Fruit fly (Drosophila melanogaster): ENCODE data around the gene CG33223.

Gene CG33223

DNA sequence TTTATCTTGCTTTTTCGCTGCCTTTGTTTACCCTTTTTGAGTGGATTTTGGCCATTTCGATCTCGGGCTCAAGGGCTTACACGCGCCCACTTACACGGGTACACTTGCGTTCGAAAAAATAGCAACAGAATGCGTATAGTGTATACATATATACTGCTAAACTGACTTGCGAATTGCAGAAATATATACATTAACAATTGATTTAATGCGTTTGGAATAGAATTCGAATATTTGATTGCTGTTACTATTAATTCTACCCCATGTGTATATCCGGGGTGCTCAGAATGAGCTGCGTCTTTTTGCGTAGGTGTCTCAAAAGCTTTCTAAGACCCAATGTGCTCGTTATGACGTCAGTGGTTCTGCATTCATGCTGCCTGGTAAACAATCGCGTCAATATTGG lies 9.8 kb upstream of the CG33223 start (continued):
- TF ChIP-seq Antp (GFP tag; optimal IDR thresholded peaks at IDR 0.05) (no peak), az2 (GFP tag; optimal IDR thresholded peaks at IDR 0.05) (no peak), peb (GFP tag; IDR thresholded peaks at IDR 0.05) (no peak), Hey (tag; optimal IDR thresholded peaks at IDR 0.05) (peak; percentile 48), CG10209 (GFP tag; optimal IDR thresholded peaks at IDR 0.05) (peak; percentile 22), Oaz (GFP tag; IDR thresholded peaks at IDR 0.05) (no peak; the same call in 1 of the 2 replicates), ab (GFP tag; optimal IDR thresholded peaks at IDR 0.05) (no peak), sqz (GFP tag; optimal IDR thresholded peaks at IDR 0.05) (no peak), hb (GFP tag; IDR thresholded peaks at IDR 0.05; ENCODE audit: partially characterized antibody) (no peak), Hr78 (GFP tag; optimal IDR thresholded peaks at IDR 0.05) (no peak), Myb (GFP tag; optimal IDR thresholded peaks at IDR 0.05) (peak; percentile 7), HLH3B (GFP tag; IDR thresholded peaks at IDR 0.05) (peak; percentile 16; the same call in 1 of the 2 replicates), pb (GFP tag; optimal IDR thresholded peaks at IDR 0.05) (no peak), HLHmδ (GFP tag; optimal IDR thresholded peaks at IDR 0.05) (no peak), CG31388 (GFP tag; optimal IDR thresholded peaks at IDR 0.05) (no peak), CG17186 (GFP tag; optimal IDR thresholded peaks at IDR 0.05) (no peak), CG17328 (GFP tag; IDR thresholded peaks at IDR 0.05) (peak; percentile 29; the same call in 1 of the 2 replicates), Hr51 (GFP tag; optimal IDR thresholded peaks at IDR 0.05) (peak in 1 of 2 experiments; percentile 48), ind (GFP tag; optimal IDR thresholded peaks at IDR 0.05) (peak; percentile 43), CG4424 (GFP tag; optimal IDR thresholded peaks at IDR 0.05) (no peak), CG18011 (GFP tag; optimal IDR thresholded peaks at IDR 0.05) (no peak), CG14014 (GFP tag; IDR thresholded peaks at IDR 0.05) (peak; percentile 47; the same call in 1 of the 2 replicates), trh (GFP tag; optimal IDR thresholded peaks at IDR 0.05) (no peak), nau (GFP tag; optimal IDR thresholded peaks at IDR 0.05) (peak; percentile 21), CG12155 (GFP tag; optimal IDR thresholded peaks at IDR 0.05) (no peak), CG17912 (GFP tag; optimal IDR thresholded peaks at IDR 0.05) (no peak), inv (GFP tag; IDR thresholded peaks at IDR 0.05; ENCODE audit: partially characterized antibody) (no peak), CG1792 (GFP tag; optimal IDR thresholded peaks at IDR 0.05) (no peak), Sry-β (GFP tag; optimal IDR thresholded peaks at IDR 0.05) (no peak), vnd (GFP tag; IDR thresholded peaks at IDR 0.05; ENCODE audit: partially characterized antibody) (no peak), croc (GFP tag; conservative IDR thresholded peaks at IDR 0.05) (no peak), kni (GFP tag; optimal IDR thresholded peaks at IDR 0.05) (no peak), grau (tag; optimal IDR thresholded peaks at IDR 0.05) (peak; percentile 35), ara (GFP tag; IDR thresholded peaks at IDR 0.05) (peak; percentile 40; the same call in 1 of the 2 replicates), CG7271 (tag; optimal IDR thresholded peaks at IDR 0.05) (no peak), Hsf (GFP tag; optimal IDR thresholded peaks at IDR 0.05) (peak; percentile 39), Ptx1 (GFP tag; IDR thresholded peaks at IDR 0.05) (peak; percentile 52), CG15011 (GFP tag; optimal IDR thresholded peaks at IDR 0.05) (peak; percentile 29), CkIIα-i1 (GFP tag; IDR thresholded peaks at IDR 0.05) (0 out of 2 replicates have a peak, but pooled peaks have one; percentile 5), CHES-1-like (GFP tag; optimal IDR thresholded peaks at IDR 0.05) (peak; percentile 20), CG4854 (GFP tag; optimal IDR thresholded peaks at IDR 0.05) (no peak), NK7.1 (GFP tag; optimal IDR thresholded peaks at IDR 0.05) (peak; percentile 12), fd3F (GFP tag; optimal IDR thresholded peaks at IDR 0.05) (peak; percentile 31), crc (GFP tag; optimal IDR thresholded peaks at IDR 0.05) (no peak), usp (GFP tag; optimal IDR thresholded peaks at IDR 0.05) (no peak), sr (GFP tag; IDR thresholded peaks at IDR 0.05) (0 out of 3 replicates have a peak, but pooled peaks have one; percentile 26), HHEX (GFP tag; optimal IDR thresholded peaks at IDR 0.05) (peak; percentile 20), CG10366 (GFP tag; IDR thresholded peaks at IDR 0.05) (peak; percentile 48), Xbp1 (GFP tag; optimal IDR thresholded peaks at IDR 0.05) (no peak), CG13287 (GFP tag; IDR thresholded peaks at IDR 0.05; ENCODE audit: partially characterized antibody) (no peak), CG30020 (tag; optimal IDR thresholded peaks at IDR 0.05) (no peak)
